Fruit fly (Drosophila melanogaster) whole organism, wandering third instar larva: ENCODE results near the gene rno.

Experiments used
- Abd-B ChIP-seq: fragments of >200 bp; optimal IDR thresholded peaks from 2 replicates; lab custom pipeline; 2017; ENCODE audit warnings: missing biosample characterization, missing genetic modification characterization
- CG32264 ChIP-seq: fragments of 200-800 bp; sonication (Bioruptor generic); optimal IDR thresholded peaks from 2 replicates; lab custom pipeline; 2016; ENCODE audit warnings: missing biosample characterization, missing genetic modification characterization
- CG9705 ChIP-seq: fragments of 200-800 bp; sonication (Bioruptor generic); optimal IDR thresholded peaks from 2 replicates; lab custom pipeline; 2018; ENCODE audit warnings: missing biosample characterization, mild to moderate bottlenecking, missing genetic modification characterization
- CrebA ChIP-seq: fragments of 200-800 bp; sonication (Bioruptor generic); optimal IDR thresholded peaks from 2 replicates; lab custom pipeline; 2016; ENCODE audit warnings: missing biosample characterization, mild to moderate bottlenecking, missing genetic modification characterization, borderline replicate concordance
- Dfd ChIP-seq: fragments of >200 bp; optimal IDR thresholded peaks from 2 replicates; lab custom pipeline; 2017; ENCODE audit warnings: missing biosample characterization, missing genetic modification characterization
- Dif ChIP-seq: fragments of 200-275, 200-300 bp; sonication (Bioruptor generic); optimal IDR thresholded peaks from 2 replicates; lab custom pipeline; 2018; ENCODE audit warnings: missing biosample characterization, missing genetic modification characterization; ENCODE audit not compliant: partially characterized antibody
- GATAd ChIP-seq: sonication (Bioruptor generic); optimal IDR thresholded peaks from 2 replicates; lab custom pipeline; 2016; ENCODE audit warnings: missing biosample characterization, missing genetic modification characterization
- HLH106 ChIP-seq: fragments of 200-800 bp; optimal IDR thresholded peaks from 3 replicates; lab custom pipeline; 2019; ENCODE audit warnings: missing biosample characterization, mild to moderate bottlenecking, missing genetic modification characterization, moderate library complexity
- Hnf4 ChIP-seq: fragments of 200-800 bp; sonication (Bioruptor generic); optimal IDR thresholded peaks from 2 replicates; lab custom pipeline; 2016; ENCODE audit warnings: missing biosample characterization, mild to moderate bottlenecking, missing genetic modification characterization
- Hr78 ChIP-seq: fragments of >200 bp; optimal IDR thresholded peaks from 2 replicates; lab custom pipeline; 2017; ENCODE audit warnings: missing biosample characterization, missing genetic modification characterization
- Hr83 ChIP-seq: fragments of 200-300 bp; sonication (Bioruptor generic); optimal IDR thresholded peaks from 2 replicates; lab custom pipeline; 2016; ENCODE audit warnings: missing biosample characterization, mild to moderate bottlenecking, missing genetic modification characterization, moderate library complexity; ENCODE audit not compliant: poor library complexity, severe bottlenecking
- Jra ChIP-seq: sonication (Bioruptor generic); optimal IDR thresholded peaks from 2 replicates; lab custom pipeline; 2016; ENCODE audit warnings: missing biosample characterization, missing genetic modification characterization
- Mio ChIP-seq: sonication (Bioruptor generic); optimal IDR thresholded peaks from 2 replicates; lab custom pipeline; 2016; ENCODE audit warnings: missing biosample characterization, missing genetic modification characterization
- Myc ChIP-seq: fragments of >200 bp; optimal IDR thresholded peaks from 2 replicates; lab custom pipeline; 2017
- N ChIP-seq: fragments of >200 bp; optimal IDR thresholded peaks from 2 replicates; lab custom pipeline; 2018; ENCODE audit warnings: missing biosample characterization, missing external identifiers, missing genetic modification characterization
- OdsH ChIP-seq: fragments of 200-800 bp; sonication (Bioruptor generic); optimal IDR thresholded peaks from 2 replicates; lab custom pipeline; 2016; ENCODE audit warnings: missing biosample characterization, mild to moderate bottlenecking, missing genetic modification characterization
- Rel ChIP-seq, 2 experiments: fragments of 200-800 bp; sonication (Bioruptor generic) in 1 of 2; optimal IDR thresholded peaks; 2 replicates in 1 of 2; 3 replicates in 1 of 2; lab custom pipeline; 2016 to 2019; ENCODE audit warnings: mild to moderate bottlenecking in 2 of 2, missing biosample characterization in 2 of 2, missing genetic modification characterization in 2 of 2, moderate library complexity in 1 of 2
- Sp1 ChIP-seq: fragments of 200-800 bp; sonication (Bioruptor generic); optimal IDR thresholded peaks from 3 replicates; lab custom pipeline; 2019; ENCODE audit warnings: missing biosample characterization, mild to moderate bottlenecking, missing genetic modification characterization, moderate library complexity
- Vsx2 ChIP-seq: fragments of 200-300, 225-300 bp; sonication (Bioruptor generic); optimal IDR thresholded peaks from 2 replicates; lab custom pipeline; 2018; ENCODE audit warnings: missing biosample characterization, missing genetic modification characterization; ENCODE audit not compliant: partially characterized antibody
- br ChIP-seq: fragments of 200-800 bp; sonication (Bioruptor generic); optimal IDR thresholded peaks from 2 replicates; lab custom pipeline; 2016; ENCODE audit warnings: missing biosample characterization, missing genetic modification characterization
- brk ChIP-seq: fragments of 200-800 bp; sonication (Bioruptor generic); optimal IDR thresholded peaks from 2 replicates; lab custom pipeline; 2016; ENCODE audit warnings: missing biosample characterization, mild to moderate bottlenecking, missing genetic modification characterization
- dl ChIP-seq, 2 experiments: fragments of 175-275, 200-275 bp in 1 of 2; fragments of 200-275 bp in 1 of 2; sonication (Bioruptor generic); optimal IDR thresholded peaks; lab custom pipeline; 2018; ENCODE audit warnings: mild to moderate bottlenecking in 2 of 2, missing biosample characterization in 2 of 2, missing genetic modification characterization in 2 of 2, moderate library complexity in 2 of 2; ENCODE audit not compliant: partially characterized antibody in 2 of 2, insufficient read depth in 1 of 2
- dmrt93B ChIP-seq: fragments of 200-800 bp; sonication (Bioruptor generic); optimal IDR thresholded peaks from 2 replicates; lab custom pipeline; 2018; ENCODE audit warnings: missing biosample characterization, mild to moderate bottlenecking, missing genetic modification characterization
- dsf ChIP-seq: sonication (Bioruptor generic); optimal IDR thresholded peaks from 2 replicates; lab custom pipeline; 2016; ENCODE audit warnings: missing biosample characterization, missing genetic modification characterization, borderline replicate concordance
- ey ChIP-seq: fragments of 200-800 bp; sonication (Bioruptor generic); optimal IDR thresholded peaks from 2 replicates; lab custom pipeline; 2016; ENCODE audit warnings: missing biosample characterization, missing genetic modification characterization
- foxo ChIP-seq, 2 experiments: fragments of 200-800 bp; sonication (Bioruptor generic); optimal IDR thresholded peaks; 2 replicates in 1 of 2; 3 replicates in 1 of 2; lab custom pipeline; 2016 to 2017; ENCODE audit warnings: missing biosample characterization in 2 of 2, missing genetic modification characterization in 2 of 2
- fru ChIP-seq: fragments of 200-800 bp; sonication (Bioruptor generic); optimal IDR thresholded peaks from 3 replicates; lab custom pipeline; 2016; ENCODE audit warnings: missing biosample characterization, mild to moderate bottlenecking, missing genetic modification characterization
- h ChIP-seq: fragments of 200-800 bp; sonication (Bioruptor generic); optimal IDR thresholded peaks from 3 replicates; lab custom pipeline; 2016; ENCODE audit warnings: missing biosample characterization, mild to moderate bottlenecking, missing genetic modification characterization
- jim ChIP-seq: fragments of 175-275, 200-325 bp; sonication (Bioruptor generic); optimal IDR thresholded peaks from 2 replicates; lab custom pipeline; 2016; ENCODE audit warnings: missing biosample characterization, mild to moderate bottlenecking, missing genetic modification characterization
- lola ChIP-seq: fragments of >200 bp; optimal IDR thresholded peaks from 2 replicates; lab custom pipeline; 2017; ENCODE audit warnings: missing biosample characterization, missing genetic modification characterization
- pan ChIP-seq: fragments of >200 bp; optimal IDR thresholded peaks from 2 replicates; lab custom pipeline; 2017
- psq ChIP-seq: fragments of 200-800 bp; sonication (Bioruptor generic); optimal IDR thresholded peaks from 3 replicates; lab custom pipeline; 2017; ENCODE audit warnings: missing biosample characterization, mild to moderate bottlenecking, missing genetic modification characterization, moderate library complexity
- rgr ChIP-seq: fragments of 200-800 bp; sonication (Bioruptor generic); optimal IDR thresholded peaks from 3 replicates; lab custom pipeline; 2016; ENCODE audit warnings: missing biosample characterization, mild to moderate bottlenecking, missing genetic modification characterization
- sage ChIP-seq: fragments of 200-800 bp; sonication (Bioruptor generic); optimal IDR thresholded peaks from 2 replicates; lab custom pipeline; 2016; ENCODE audit warnings: missing biosample characterization, mild to moderate bottlenecking, missing genetic modification characterization
- sv ChIP-seq: fragments of 200-800 bp; sonication (Bioruptor generic); optimal IDR thresholded peaks from 3 replicates; lab custom pipeline; 2016; ENCODE audit warnings: missing biosample characterization, missing genetic modification characterization
- tai ChIP-seq: sonication (Bioruptor generic); optimal IDR thresholded peaks from 2 replicates; lab custom pipeline; 2016; ENCODE audit warnings: missing biosample characterization, missing genetic modification characterization
- usp ChIP-seq: fragments of >200 bp; optimal IDR thresholded peaks from 2 replicates; lab custom pipeline; 2017; ENCODE audit warnings: missing biosample characterization, missing genetic modification characterization
- woc ChIP-seq: sonication (Bioruptor generic); optimal IDR thresholded peaks from 2 replicates; lab custom pipeline; 2016; ENCODE audit warnings: missing biosample characterization, mild to moderate bottlenecking, missing genetic modification characterization

The rno gene

dm6 chr3L:223019-223902 lies 23.7 kb upstream of the rno start, which contains the start of the genes pyx and CG33229:
pyx (minus strand) TSS chr3L:223069.
CG33229 (plus strand) TSS chr3L:223852.
- TF ChIP-seq pan (lab: Kevin White, UChicago) (no peak), CrebA (no peak), foxo (GFP tag; optimal IDR thresholded peaks at IDR 0.05; lab: Kevin White, UChicago) (peak in 1 of 2 experiments; percentile 81), woc (GFP tag; lab: Kevin White, UChicago) (peak; percentile 37), jim (GFP tag; lab: Kevin White, UChicago) (peak; percentile 17), dmrt93B (GFP tag; lab: Kevin White, UChicago) (peak; percentile 73), Myc (lab: Kevin White, UChicago) (no peak), ey (peak; percentile 77), N (GFP tag; lab: Kevin White, UChicago) (no peak), OdsH (peak; percentile 60), tai (GFP tag; lab: Kevin White, UChicago) (no peak), CG9705 (GFP tag; lab: Kevin White, UChicago) (peak; percentile 67), br (GFP tag; lab: Kevin White, UChicago) (peak; percentile 68), Mio (GFP tag; lab: Kevin White, UChicago) (no peak), dl (GFP tag; optimal IDR thresholded peaks at IDR 0.05; lab: Kevin White, UChicago; ENCODE audit: insufficient read depth in 1 of 2, partially characterized antibody in 2 of 2) (no peak), Dif (GFP tag; lab: Kevin White, UChicago) (no peak), Hnf4 (peak; percentile 4), dsf (GFP tag; lab: Kevin White, UChicago) (no peak), lola (GFP tag; lab: Kevin White, UChicago) (no peak), sage (GFP tag; lab: Kevin White, UChicago) (peak; percentile 44), fru (GFP tag; lab: Kevin White, UChicago) (peak; percentile 74), sv (GFP tag; lab: Kevin White, UChicago) (peak; percentile 82), h (peak; percentile 73), Hr83 (GFP tag; lab: Kevin White, UChicago) (peak; percentile 63), Dfd (no peak), GATAd (GFP tag; lab: Kevin White, UChicago) (no peak), Rel (GFP tag; optimal IDR thresholded peaks at IDR 0.05; lab: Kevin White, UChicago) (peak; percentile 3), Rel (tag; optimal IDR thresholded peaks at IDR 0.05; lab: Kevin White, UChicago) (no peak), psq (GFP tag; lab: Kevin White, UChicago) (peak; percentile 53), Sp1 (peak; percentile 61), HLH106 (tag; lab: Kevin White, UChicago) (peak; percentile 85), Jra (no peak), CG32264 (GFP tag; lab: Kevin White, UChicago) (no peak), Vsx2 (GFP tag; lab: Kevin White, UChicago) (no peak), Abd-B (GFP tag; lab: Kevin White, UChicago) (no peak), Hr78 (GFP tag; lab: Kevin White, UChicago) (no peak), rgr (GFP tag; lab: Kevin White, UChicago) (peak; percentile 58), usp (GFP tag; lab: Kevin White, UChicago) (no peak), brk (GFP tag; lab: Kevin White, UChicago) (no peak)

dm6 chr3L:217480-218118 lies 18.0 kb upstream of the rno start, which contains the start of gene CG13877:
CG13877 (plus strand) TSS chr3L:218068.
- no peak for TF ChIP-seq dl (GFP tag; optimal IDR thresholded peaks at IDR 0.05; lab: Kevin White, UChicago; ENCODE audit: insufficient read depth in 1 of 2, partially characterized antibody in 2 of 2)
- TF ChIP-seq br (GFP tag; lab: Kevin White, UChicago), result no peak
- no peak for TF ChIP-seq GATAd (GFP tag; lab: Kevin White, UChicago)
- TF ChIP-seq tai (GFP tag; lab: Kevin White, UChicago), result no peak
- TF ChIP-seq Hnf4, result no peak
- TF ChIP-seq Dif (GFP tag; lab: Kevin White, UChicago), result no peak
- no peak for TF ChIP-seq usp (GFP tag; lab: Kevin White, UChicago)
- no peak for TF ChIP-seq woc (GFP tag; lab: Kevin White, UChicago)
